Fruit fly (Drosophila melanogaster) whole organism, prepupa: Measurements from ENCODE around the gene Strip.

Experiments used
- Blimp-1 ChIP-seq: fragments of 200-800 bp; sonication (Bioruptor generic); optimal IDR thresholded peaks from 3 replicates; lab custom pipeline; 2017; ENCODE audit warnings: missing biosample characterization, missing genetic modification characterization, mild to moderate bottlenecking, moderate library complexity, missing genetic modification reagents
- CG31627 ChIP-seq: fragments of 200-800 bp; sonication (Bioruptor generic); optimal IDR thresholded peaks from 3 replicates; lab custom pipeline; 2016; ENCODE audit warnings: missing biosample characterization, missing genetic modification characterization
- CG32006 ChIP-seq: fragments of 200-800 bp; sonication (Bioruptor generic); optimal IDR thresholded peaks from 3 replicates; lab custom pipeline; 2017; ENCODE audit warnings: missing biosample characterization, mild to moderate bottlenecking, missing genetic modification characterization
- CG6276 ChIP-seq: fragments of 200-800 bp; sonication (Bioruptor generic); optimal IDR thresholded peaks from 2 replicates; lab custom pipeline; 2017; ENCODE audit warnings: missing biosample characterization, mild to moderate bottlenecking, missing genetic modification characterization
- CG7368 ChIP-seq: fragments of 200-800 bp; sonication (Bioruptor generic); optimal IDR thresholded peaks from 3 replicates; lab custom pipeline; 2016; ENCODE audit warnings: missing biosample characterization, missing genetic modification characterization
- Eip75B ChIP-seq: fragments of 200-800 bp; sonication (Bioruptor generic); optimal IDR thresholded peaks from 3 replicates; lab custom pipeline; 2016; ENCODE audit warnings: missing biosample characterization, missing genetic modification characterization
- Eip78C ChIP-seq: fragments of 200-800 bp; sonication (Bioruptor generic); peaks from one replicate; lab custom pipeline; 2016; ENCODE audit warnings: missing biosample characterization, missing genetic modification characterization
- acj6 ChIP-seq: fragments of 200-800 bp; sonication (Bioruptor generic); optimal IDR thresholded peaks from 3 replicates; lab custom pipeline; 2016; ENCODE audit warnings: missing biosample characterization, missing genetic modification characterization
- fd59A ChIP-seq: fragments of 200-800 bp; sonication (Bioruptor generic); optimal IDR thresholded peaks from 2 replicates; lab custom pipeline; 2017; ENCODE audit warnings: missing biosample characterization, mild to moderate bottlenecking, missing genetic modification characterization, missing genetic modification reagents
- net ChIP-seq: fragments of 200-800 bp; sonication (Bioruptor generic); optimal IDR thresholded peaks from 3 replicates; lab custom pipeline; 2016; ENCODE audit warnings: missing biosample characterization, missing genetic modification characterization
- salr ChIP-seq, 2 experiments: fragments of 200-800 bp; sonication (Bioruptor generic); optimal IDR thresholded peaks; 3 replicates each; lab custom pipeline; 2016 to 2018; ENCODE audit warnings: missing biosample characterization in 2 of 2, missing genetic modification characterization in 2 of 2, mild to moderate bottlenecking in 1 of 2
- vri ChIP-seq: fragments of 200-800 bp; sonication (Bioruptor generic); optimal IDR thresholded peaks from 3 replicates; lab custom pipeline; 2016; ENCODE audit warnings: missing biosample characterization, mild to moderate bottlenecking, missing genetic modification characterization

- no peak for TF ChIP-seq Blimp-1
- TF ChIP-seq CG7368 (GFP tag; lab: Kevin White, UChicago), result no peak
- no peak for TF ChIP-seq CG31627
- TF ChIP-seq CG6276, result peak; percentile 77
- TF ChIP-seq CG32006 (GFP tag; lab: Kevin White, UChicago), result peak; percentile 74
- peak; percentile 39 for TF ChIP-seq net (GFP tag; lab: Kevin White, UChicago)
- peak; percentile 66 for TF ChIP-seq vri (GFP tag; lab: Kevin White, UChicago)
- TF ChIP-seq acj6 (GFP tag; lab: Kevin White, UChicago), result peak; percentile 20
- no peak for TF ChIP-seq fd59A (GFP tag; lab: Kevin White, UChicago)
- peak; percentile 61 for TF ChIP-seq Eip78C (GFP tag; lab: Kevin White, UChicago)
- peak; percentile 19 for TF ChIP-seq Eip75B
- peak in 1 of 2 experiments; percentile 69 for TF ChIP-seq salr (GFP tag; optimal IDR thresholded peaks at IDR 0.05; lab: Kevin White, UChicago)
These were observed 27.4 kb downstream of the Strip start for dm6 chr3L:3301171-3301738.
